Fruit fly (Drosophila melanogaster): Measurements from ENCODE around the gene RtGEF.

Gene RtGEF

dm6 chr2L:20329612-20330011, 20.6 kb upstream of the RtGEF start:
- TF ChIP-seq pan (optimal IDR thresholded peaks at IDR 0.05) (no peak), psq (optimal IDR thresholded peaks at IDR 0.05) (no peak), EcR (GFP tag; optimal IDR thresholded peaks at IDR 0.05) (no peak), CG8478 (optimal IDR thresholded peaks at IDR 0.05) (no peak), usp (GFP tag; optimal IDR thresholded peaks at IDR 0.05) (no peak), Dll (optimal IDR thresholded peaks at IDR 0.05) (no peak)

- TF ChIP-seq Dll (optimal IDR thresholded peaks at IDR 0.05): no peak
Measured at dm6 chr2L:20332978-20333377, 17.3 kb upstream of the RtGEF start.

DNA sequence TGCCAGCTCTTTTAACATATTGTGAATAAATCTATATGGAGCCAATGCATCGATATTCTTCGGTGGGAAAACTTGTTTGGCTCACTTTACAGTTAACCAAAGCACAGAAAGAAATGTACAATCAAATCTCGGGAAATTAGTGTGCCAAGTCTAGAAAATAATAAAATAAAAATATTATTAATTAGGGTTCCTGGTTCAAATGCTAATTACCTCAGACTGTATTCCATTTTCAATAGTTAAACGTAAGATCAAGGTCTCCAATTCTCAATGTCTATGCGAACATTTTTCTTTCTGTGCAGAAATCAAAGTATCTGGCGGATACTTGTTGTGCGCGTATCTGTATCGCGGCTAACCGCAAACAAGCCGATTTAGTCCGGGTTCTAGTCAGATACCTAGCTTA, 15.3 kb upstream of the RtGEF start:
- TF ChIP-seq psq (optimal IDR thresholded peaks at IDR 0.05): no peak
- TF ChIP-seq Dll (optimal IDR thresholded peaks at IDR 0.05): no peak
- TF ChIP-seq EcR (GFP tag; optimal IDR thresholded peaks at IDR 0.05): no peak
- TF ChIP-seq usp (GFP tag; optimal IDR thresholded peaks at IDR 0.05): no peak
- no peak for TF ChIP-seq pan (optimal IDR thresholded peaks at IDR 0.05)
- no peak for TF ChIP-seq CG8478 (optimal IDR thresholded peaks at IDR 0.05)

DNA sequence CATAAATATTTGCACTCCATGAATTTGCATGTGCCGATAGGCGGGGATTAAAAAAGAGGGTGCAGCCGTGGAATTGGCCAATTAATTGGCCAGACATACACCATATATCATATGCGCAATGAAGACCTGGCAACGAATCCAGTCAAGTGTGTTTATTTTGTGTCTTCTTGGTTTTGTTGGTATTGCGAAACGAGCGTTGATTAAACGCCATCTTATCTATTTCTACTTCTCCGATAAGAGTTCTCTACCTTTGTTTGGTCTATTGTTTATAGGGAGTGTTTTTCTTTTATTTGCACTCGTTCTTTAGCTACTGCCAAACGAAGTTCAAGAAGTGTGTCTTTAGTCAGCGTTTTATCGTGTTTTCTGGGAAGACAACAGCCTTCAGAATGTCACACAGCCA, 12.4 kb upstream of the RtGEF start:
- TF ChIP-seq pan (optimal IDR thresholded peaks at IDR 0.05) (no peak), psq (optimal IDR thresholded peaks at IDR 0.05) (no peak), EcR (GFP tag; optimal IDR thresholded peaks at IDR 0.05) (no peak), Dll (optimal IDR thresholded peaks at IDR 0.05) (no peak)

DNA sequence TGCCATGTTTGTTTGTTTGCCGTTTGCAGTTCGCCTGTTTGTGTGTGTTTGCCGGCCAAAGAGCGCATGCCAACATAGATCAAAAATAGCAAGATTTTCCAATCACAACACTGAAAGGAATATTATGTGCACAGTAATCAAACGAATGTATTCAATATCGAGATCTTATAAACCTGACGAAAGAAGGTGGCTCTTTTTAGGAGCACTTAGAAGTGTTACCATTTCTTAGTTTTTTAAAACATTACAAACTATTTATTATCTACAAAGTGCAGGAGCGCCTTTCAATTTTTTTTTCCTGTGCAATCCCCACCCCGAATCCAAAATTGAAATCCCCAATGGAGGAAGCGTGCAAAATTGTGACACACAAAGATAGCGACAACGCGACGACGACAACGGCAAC, 9.6 kb upstream of the RtGEF start:
- TF ChIP-seq Dll (optimal IDR thresholded peaks at IDR 0.05) (no peak), pan (optimal IDR thresholded peaks at IDR 0.05) (no peak), psq (optimal IDR thresholded peaks at IDR 0.05) (no peak), usp (GFP tag; optimal IDR thresholded peaks at IDR 0.05) (no peak), CG8478 (optimal IDR thresholded peaks at IDR 0.05) (no peak), EcR (GFP tag; optimal IDR thresholded peaks at IDR 0.05) (no peak)

DNA sequence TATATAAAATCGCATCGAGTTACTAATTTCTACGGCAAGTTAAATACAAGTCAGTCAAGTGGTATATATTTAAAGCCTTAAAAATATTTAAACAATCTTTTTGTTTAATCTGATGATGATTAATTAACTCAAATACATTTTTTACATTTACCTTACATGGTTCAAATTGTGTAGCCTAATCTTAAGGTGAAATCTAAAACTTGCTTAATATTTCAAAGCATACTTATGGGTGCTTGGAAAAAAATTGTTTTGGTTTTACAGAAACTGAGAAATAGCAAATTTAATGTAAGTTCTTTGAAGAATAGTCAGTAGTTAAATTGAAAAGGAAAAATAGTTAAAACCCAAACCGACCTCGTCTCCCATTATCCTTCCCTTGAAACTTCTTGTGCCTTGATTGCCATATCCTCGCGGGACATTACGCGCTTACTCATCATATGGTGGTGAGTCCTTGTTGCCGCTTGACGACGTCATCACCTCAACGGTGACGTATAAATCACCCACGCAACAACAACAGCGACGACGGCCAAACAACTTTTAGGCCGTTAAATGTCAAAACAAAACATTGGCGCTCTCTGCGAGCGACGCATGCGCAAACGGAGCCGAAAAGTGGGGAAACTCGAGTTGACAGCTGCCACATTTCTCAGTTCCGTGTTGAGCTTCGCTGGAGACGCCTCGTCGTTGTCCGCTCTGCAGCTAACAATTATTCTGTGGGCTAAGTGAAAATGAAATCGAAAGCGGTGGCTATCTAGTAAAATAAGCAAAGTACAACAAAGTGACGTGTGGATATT, 8.8 kb upstream of the RtGEF start:
- TF ChIP-seq usp (GFP tag; optimal IDR thresholded peaks at IDR 0.05) (no peak), pan (optimal IDR thresholded peaks at IDR 0.05) (no peak), Dll (optimal IDR thresholded peaks at IDR 0.05) (no peak), psq (optimal IDR thresholded peaks at IDR 0.05) (no peak), EcR (GFP tag; optimal IDR thresholded peaks at IDR 0.05) (no peak), CG8478 (optimal IDR thresholded peaks at IDR 0.05) (no peak)

dm6 chr2L:20341999-20342325, 8.3 kb upstream of the RtGEF start:
- TF ChIP-seq usp (GFP tag; optimal IDR thresholded peaks at IDR 0.05) (no peak), psq (optimal IDR thresholded peaks at IDR 0.05) (no peak), CG8478 (optimal IDR thresholded peaks at IDR 0.05) (no peak), EcR (GFP tag; optimal IDR thresholded peaks at IDR 0.05) (no peak), pan (optimal IDR thresholded peaks at IDR 0.05) (no peak)

DNA sequence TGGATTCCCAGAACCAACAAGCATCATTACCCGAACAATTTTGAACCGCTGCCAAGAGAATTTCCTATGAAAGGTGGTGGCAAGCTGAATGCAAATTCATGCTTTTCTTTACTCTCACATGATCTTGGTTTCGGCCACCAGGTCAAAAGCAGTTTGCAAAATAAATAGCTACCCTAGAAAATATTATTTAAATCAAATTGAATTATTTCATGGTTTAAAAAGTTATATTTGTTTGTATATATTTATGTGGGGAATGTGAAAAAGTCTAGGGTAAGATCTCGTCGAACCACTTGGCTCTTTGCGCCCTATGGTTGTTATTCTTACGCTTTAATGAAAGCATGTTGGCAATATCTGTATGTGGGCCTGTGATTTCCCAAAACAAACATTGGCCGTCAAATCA, 1.5 kb downstream of the RtGEF start:
- TF ChIP-seq usp (GFP tag; optimal IDR thresholded peaks at IDR 0.05): no peak
- TF ChIP-seq EcR (GFP tag; optimal IDR thresholded peaks at IDR 0.05): no peak
- no peak for TF ChIP-seq psq (optimal IDR thresholded peaks at IDR 0.05)
- no peak for TF ChIP-seq pan (optimal IDR thresholded peaks at IDR 0.05)

DNA sequence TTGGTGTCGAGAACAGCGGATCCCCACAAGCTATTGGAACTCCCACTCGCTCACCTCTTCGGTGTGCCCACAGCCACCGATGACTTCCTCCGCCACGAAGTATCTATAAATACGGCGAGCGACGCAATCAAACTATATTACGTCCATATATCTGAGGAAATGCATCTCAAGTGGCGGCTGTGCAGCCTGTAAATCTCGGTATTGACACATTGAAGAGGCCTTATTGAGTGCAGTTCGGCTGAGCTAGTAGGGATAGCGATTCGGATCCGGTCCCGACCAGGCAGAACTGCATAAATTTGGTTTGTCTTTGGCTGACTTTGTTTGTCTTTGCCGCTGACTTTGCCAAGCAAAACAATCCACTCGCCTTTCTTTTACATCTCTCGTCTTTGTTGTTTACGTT, 2.0 kb downstream of the RtGEF start:
- no peak for TF ChIP-seq psq (optimal IDR thresholded peaks at IDR 0.05)
- TF ChIP-seq CG8478 (optimal IDR thresholded peaks at IDR 0.05): no peak
- no peak for TF ChIP-seq pan (optimal IDR thresholded peaks at IDR 0.05)
- TF ChIP-seq Dll (optimal IDR thresholded peaks at IDR 0.05): no peak
- no peak for TF ChIP-seq EcR (GFP tag; optimal IDR thresholded peaks at IDR 0.05)
- TF ChIP-seq usp (GFP tag; optimal IDR thresholded peaks at IDR 0.05): no peak

DNA sequence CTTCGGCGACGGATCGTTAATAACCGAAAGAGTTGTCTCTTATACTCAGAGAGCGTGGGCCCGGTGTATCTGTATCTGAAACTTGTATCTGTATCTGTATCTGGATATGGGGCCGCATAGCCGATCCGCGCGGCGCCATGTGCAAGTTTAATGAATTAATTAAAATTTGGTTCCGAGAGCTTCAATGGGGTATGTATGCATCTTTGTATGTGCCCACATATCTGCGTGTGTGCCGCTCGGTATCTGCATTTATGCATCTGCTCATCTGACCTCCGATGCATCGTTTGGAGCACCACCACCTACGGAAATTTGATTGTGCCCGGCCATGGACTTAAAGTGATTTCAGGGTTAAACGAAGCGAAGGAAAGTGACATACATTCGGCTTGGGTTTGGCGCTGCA, 2.5 kb downstream of the RtGEF start:
- TF ChIP-seq psq (optimal IDR thresholded peaks at IDR 0.05): no peak
- TF ChIP-seq CG8478 (optimal IDR thresholded peaks at IDR 0.05): no peak
- TF ChIP-seq pan (optimal IDR thresholded peaks at IDR 0.05): no peak
- TF ChIP-seq usp (GFP tag; optimal IDR thresholded peaks at IDR 0.05): no peak
- no peak for TF ChIP-seq Dll (optimal IDR thresholded peaks at IDR 0.05)
- TF ChIP-seq EcR (GFP tag; optimal IDR thresholded peaks at IDR 0.05): no peak

DNA sequence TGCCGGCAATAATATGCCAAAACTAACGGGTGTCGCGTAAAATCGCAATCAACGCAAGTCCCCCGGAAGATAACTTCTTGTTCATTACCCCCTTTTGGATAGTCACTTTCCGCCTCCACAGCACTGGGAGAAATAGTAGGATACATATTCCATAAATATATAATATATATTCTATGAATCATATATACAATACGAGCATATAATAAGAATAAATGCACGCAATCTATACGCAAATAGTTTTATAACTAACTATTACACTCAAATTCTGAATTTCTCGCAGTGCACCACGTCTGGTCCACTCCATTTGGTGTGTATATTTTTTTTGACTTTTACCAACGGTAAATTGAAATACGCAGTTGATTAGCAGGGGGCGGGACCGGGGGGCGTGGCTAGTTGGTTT, 19.9 kb downstream of the RtGEF start:
- no peak for TF ChIP-seq psq (optimal IDR thresholded peaks at IDR 0.05)
- TF ChIP-seq Dll (optimal IDR thresholded peaks at IDR 0.05): no peak
- TF ChIP-seq EcR (GFP tag; optimal IDR thresholded peaks at IDR 0.05): no peak
- no peak for TF ChIP-seq pan (optimal IDR thresholded peaks at IDR 0.05)
- TF ChIP-seq usp (GFP tag; optimal IDR thresholded peaks at IDR 0.05): no peak
- TF ChIP-seq CG8478 (optimal IDR thresholded peaks at IDR 0.05): no peak

dm6 chr2L:20371451-20371850, 21.2 kb downstream of the RtGEF start:
- TF ChIP-seq EcR (GFP tag; optimal IDR thresholded peaks at IDR 0.05) (no peak), usp (GFP tag; optimal IDR thresholded peaks at IDR 0.05) (no peak), psq (optimal IDR thresholded peaks at IDR 0.05) (no peak), Dll (optimal IDR thresholded peaks at IDR 0.05) (no peak), pan (optimal IDR thresholded peaks at IDR 0.05) (no peak)

DNA sequence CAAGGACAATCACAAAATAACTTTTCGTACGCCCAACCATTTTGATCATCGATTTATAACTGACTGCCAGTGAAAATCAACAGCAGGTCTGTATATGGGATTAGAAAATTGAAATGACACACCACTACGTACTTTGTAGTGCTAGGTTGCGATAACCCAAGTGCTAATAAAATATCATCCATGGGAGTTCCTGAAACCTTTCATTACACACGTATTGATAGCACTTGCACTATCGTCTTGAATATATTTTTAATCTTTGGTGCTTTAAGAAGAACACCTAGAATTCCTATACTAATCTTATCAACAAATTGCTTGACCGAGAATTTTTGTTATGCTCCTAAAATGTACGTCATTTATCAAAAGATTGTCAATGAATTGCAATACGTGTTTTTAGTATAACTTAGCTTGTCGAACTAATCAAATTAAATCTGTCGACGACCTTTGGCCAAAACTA, 23.8 kb downstream of the RtGEF start, which contains the start of gene Ugt37A1:
Gene Ugt37A1 (minus strand): TSS at position 51 of the 454 bp plus-strand sequence.
- TF ChIP-seq usp (GFP tag; optimal IDR thresholded peaks at IDR 0.05): no peak

Measured in whole organism.